Comparison of ENCODE assay signal across 3 fruit fly cellular contexts in the genomic region with DNA sequence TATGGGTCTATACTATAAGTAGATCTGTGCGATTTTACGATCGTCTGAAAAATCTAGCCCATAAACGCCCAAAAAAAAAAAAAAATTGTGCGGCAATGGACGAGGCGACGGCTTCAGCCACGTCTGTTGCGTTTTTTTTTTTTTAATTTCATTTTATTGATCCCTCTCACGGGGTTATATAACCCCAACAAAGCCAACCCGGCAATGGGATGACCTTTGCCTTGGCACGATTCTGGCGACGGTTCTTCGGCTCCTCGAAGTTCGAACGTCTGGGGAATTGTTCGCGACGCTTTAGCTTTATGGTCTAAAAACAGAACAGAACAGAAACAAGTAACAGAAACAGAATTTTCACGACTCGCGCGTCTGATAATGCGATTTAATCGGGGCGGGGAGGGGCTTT.
TF ChIP-seq lines count a peak whose summit lies in the region.

No protein-coding gene starts in this region.

- no peak for TF ChIP-seq CTCF in whole organism, embryonic (GFP tag; optimal IDR thresholded peaks at IDR 0.05; lab: Kevin White, UChicago)

TF ChIP-seq in whole organism, embryonic, 481 proteins besides CTCF, POLR2A, EP300 and RAD21:
- TF ChIP-seq Med (GFP tag; lab: Kevin White, UChicago) = peak; percentile 54
- no peak for TF ChIP-seq CG8478 (optimal IDR thresholded peaks at IDR 0.05; lab: Kevin White, UChicago)
- 0 out of 3 replicates have a peak, but pooled peaks have one; percentile 12 for TF ChIP-seq Dbx (GFP tag; IDR thresholded peaks at IDR 0.05; lab: Robert Waterston, UW)
- TF ChIP-seq ham (GFP tag; IDR thresholded peaks at IDR 0.05; lab: Robert Waterston, UW) = no peak
- TF ChIP-seq Adf1 (GFP tag; IDR thresholded peaks at IDR 0.05; lab: Robert Waterston, UW) = no peak
- 0 out of 4 replicates have a peak, but pooled peaks have one; percentile 43 for TF ChIP-seq chinmo (GFP tag; IDR thresholded peaks at IDR 0.05; lab: Robert Waterston, UW; ENCODE audit: partially characterized antibody)
- 0 out of 2 replicates have a peak, but pooled peaks have one; percentile 34 for TF ChIP-seq crol (GFP tag; IDR thresholded peaks at IDR 0.05; lab: Robert Waterston, UW)
- peak in 1 of 2 experiments; percentile 83 for TF ChIP-seq Pdp1 (GFP tag; optimal IDR thresholded peaks at IDR 0.05; lab: Kevin White, UChicago)
- TF ChIP-seq CG2199 (GFP tag; IDR thresholded peaks at IDR 0.05; lab: Robert Waterston, UW) = no peak
- no peak for TF ChIP-seq BEAF-32 (GFP tag; optimal IDR thresholded peaks at IDR 0.05; lab: Kevin White, UChicago)
- no peak for TF ChIP-seq cwo (GFP tag; optimal IDR thresholded peaks at IDR 0.05; lab: Kevin White, UChicago)
- peak; percentile 14 for TF ChIP-seq CG12769 (tag; optimal IDR thresholded peaks at IDR 0.05; lab: Kevin White, UChicago)
- TF ChIP-seq CG12299 (tag; optimal IDR thresholded peaks at IDR 0.05; lab: Kevin White, UChicago) = no peak
- TF ChIP-seq sug (tag; optimal IDR thresholded peaks at IDR 0.05; lab: Kevin White, UChicago) = peak; percentile 13
- TF ChIP-seq bcd (GFP tag; optimal IDR thresholded peaks at IDR 0.05; lab: Kevin White, UChicago) = no peak

TF ChIP-seq in whole organism, prepupa, 60 proteins besides CTCF, POLR2A, EP300 and RAD21:
- no peak for TF ChIP-seq CG8119 (GFP tag; IDR thresholded peaks at IDR 0.05; lab: Robert Waterston, UW)
- no peak for TF ChIP-seq Smox (GFP tag; optimal IDR thresholded peaks at IDR 0.05; lab: Kevin White, UChicago)
- TF ChIP-seq CG31627 (GFP tag; optimal IDR thresholded peaks at IDR 0.05; lab: Kevin White, UChicago) = no peak
- no peak for TF ChIP-seq net (GFP tag; optimal IDR thresholded peaks at IDR 0.05; lab: Kevin White, UChicago)
- TF ChIP-seq pdm3 (GFP tag; optimal IDR thresholded peaks at IDR 0.05; lab: Kevin White, UChicago) = no peak
- TF ChIP-seq CG11902 (GFP tag; optimal IDR thresholded peaks at IDR 0.05; lab: Kevin White, UChicago) = no peak
- peak; percentile 68 for TF ChIP-seq svp (GFP tag; lab: Kevin White, UChicago)
- no peak for TF ChIP-seq Sox102F (GFP tag; optimal IDR thresholded peaks at IDR 0.05; lab: Kevin White, UChicago)
- TF ChIP-seq achi (GFP tag; optimal IDR thresholded peaks at IDR 0.05; lab: Kevin White, UChicago) = no peak
- no peak for TF ChIP-seq CG11762 (GFP tag; optimal IDR thresholded peaks at IDR 0.05; lab: Kevin White, UChicago; ENCODE audit: insufficient read depth)
- TF ChIP-seq vri (GFP tag; optimal IDR thresholded peaks at IDR 0.05; lab: Kevin White, UChicago) = peak; percentile 42

TF ChIP-seq in whole organism, wandering third instar larva, 38 proteins besides CTCF, POLR2A, EP300 and RAD21:
- TF ChIP-seq h (GFP tag; optimal IDR thresholded peaks at IDR 0.05; lab: Kevin White, UChicago) = peak; percentile 0
- TF ChIP-seq dmrt93B (GFP tag; optimal IDR thresholded peaks at IDR 0.05; lab: Kevin White, UChicago) = no peak
